Fruit fly (Drosophila melanogaster) whole organism, pupa: ENCODE results near the gene CG42693.

Experiments used
- CG15710 ChIP-seq: fragments of 200-800 bp; sonication (Bioruptor generic); optimal IDR thresholded peaks from 2 replicates; lab custom pipeline; 2018; ENCODE audit warnings: missing biosample characterization, mild to moderate bottlenecking, missing genetic modification characterization, moderate library complexity
- CG4496 ChIP-seq: fragments of 200-800 bp; sonication (Bioruptor generic); IDR thresholded peaks from 3 replicates; pipeline ENCODE4 v1.3.6; 2022; ENCODE audit warnings: missing biosample characterization, missing genetic modification characterization
- CG8159 ChIP-seq: fragments of 200-800 bp; sonication (Bioruptor generic); optimal IDR thresholded peaks from 3 replicates; lab custom pipeline; 2018; ENCODE audit warnings: missing biosample characterization, mild to moderate bottlenecking, missing genetic modification characterization, moderate library complexity
- EcR ChIP-seq: fragments of 200-800 bp; sonication (Bioruptor generic); optimal IDR thresholded peaks from 3 replicates; lab custom pipeline; 2019; ENCODE audit warnings: missing biosample characterization, missing genetic modification characterization, mild to moderate bottlenecking, moderate library complexity, missing genetic modification reagents
- gl ChIP-seq: fragments of 200-800 bp; sonication (Bioruptor generic); optimal IDR thresholded peaks from 2 replicates; lab custom pipeline; 2018; ENCODE audit warnings: missing biosample characterization, mild to moderate bottlenecking, missing genetic modification characterization

dm6 chr3R:31689727-31690126 lies 18.4 kb downstream of the CG42693 start:
- TF ChIP-seq CG4496 (GFP tag; lab: Robert Waterston, UW) (no peak), CG8159 (peak; percentile 42), EcR (no peak), CG15710 (tag; lab: Kevin White, UChicago) (peak; percentile 28), gl (tag; lab: Kevin White, UChicago) (no peak)
